Fruit fly (Drosophila melanogaster) whole organism, embryonic: ENCODE measurements around the gene aln.

Experiments used
- Bteb2 ChIP-seq: fragments of 200-800 bp; sonication (Bioruptor generic); optimal IDR thresholded peaks from 2 replicates; lab custom pipeline; 2016; ENCODE audit warnings: missing biosample characterization, missing genetic modification characterization
- CG4424 ChIP-seq: fragments of 200-800 bp; sonication (Bioruptor generic); optimal IDR thresholded peaks from 3 replicates; lab custom pipeline; 2016; ENCODE audit warnings: missing biosample characterization, missing genetic modification characterization
- Mad ChIP-seq: fragments of 200-800 bp; sonication (Bioruptor generic); optimal IDR thresholded peaks from 2 replicates; lab custom pipeline; 2016; ENCODE audit warnings: missing biosample characterization, missing genetic modification characterization
- corto ChIP-seq: fragments of 200-800 bp; sonication (Bioruptor generic); optimal IDR thresholded peaks from 2 replicates; lab custom pipeline; 2016; ENCODE audit warnings: missing biosample characterization, mild to moderate bottlenecking, missing genetic modification characterization, moderate library complexity
- klu ChIP-seq: fragments of 200-800 bp; sonication (Bioruptor generic); IDR thresholded peaks from 2 replicates; pipeline ENCODE4 v1.3.6; 2022; ENCODE audit warnings: missing biosample characterization, missing genetic modification characterization
- nmo ChIP-seq: fragments of 200-800 bp; sonication (Bioruptor generic); optimal IDR thresholded peaks from 2 replicates; lab custom pipeline; 2018; ENCODE audit warnings: missing biosample characterization, mild to moderate bottlenecking, missing genetic modification characterization, moderate library complexity
- sima ChIP-seq: fragments of 200-800 bp; sonication (Bioruptor generic); optimal IDR thresholded peaks from 2 replicates; lab custom pipeline; 2016; ENCODE audit warnings: missing biosample characterization, missing genetic modification characterization
- ttk ChIP-seq: fragments of 200-800 bp; sonication (Bioruptor generic); IDR thresholded peaks from 2 replicates; pipeline ENCODE4 v2.1.2; 2022; ENCODE audit warnings: missing biosample characterization, missing genetic modification characterization
- wor ChIP-seq: fragments of 200-800 bp; sonication (Bioruptor generic); IDR thresholded peaks from 2 replicates; pipeline ENCODE4 v1.3.6; 2022; ENCODE audit warnings: missing biosample characterization, missing genetic modification characterization

dm6 chr3L:995685-996084 is 1.9 kb downstream of the aln start:
- no peak for TF ChIP-seq nmo
- TF ChIP-seq wor (GFP tag; lab: Robert Waterston, UW), result no peak
- no peak for TF ChIP-seq CG4424
- no peak for TF ChIP-seq Bteb2 (GFP tag; lab: Kevin White, UChicago)
- TF ChIP-seq sima (GFP tag; lab: Kevin White, UChicago), result no peak
- TF ChIP-seq klu (GFP tag; lab: Robert Waterston, UW), result no peak
- no peak for TF ChIP-seq Mad
- TF ChIP-seq ttk, result no peak
- no peak for TF ChIP-seq corto (GFP tag; lab: Kevin White, UChicago)
